Fruit fly (Drosophila melanogaster): Measurements from ENCODE around the gene Atxn7.
A peak's percentile ranks its signal among the peaks of the same experiment; 100 is the strongest.

Gene Atxn7

dm6 chr2L:2373818-2374746, 1.6 kb upstream of the Atxn7 start, which contains the start of the genes CG3609 and CG15390:
TSS of gene CG3609 (minus strand) at chr2L:2374627.
TSS of gene CG15390 (plus strand) at chr2L:2374713.
- TF ChIP-seq Eip74EF (GFP tag; optimal IDR thresholded peaks at IDR 0.05) (peak in 1 of 2 experiments; percentile 75), corto (GFP tag; optimal IDR thresholded peaks at IDR 0.05) (peak; percentile 51), CG31388 (GFP tag; optimal IDR thresholded peaks at IDR 0.05) (peak; percentile 76), CG31224 (GFP tag; IDR thresholded peaks at IDR 0.05) (peak; percentile 70), CG42726 (GFP tag; IDR thresholded peaks at IDR 0.05; ENCODE audit: partially characterized antibody) (no peak), ERR (GFP tag; optimal IDR thresholded peaks at IDR 0.05) (peak; percentile 91), CG11560 (tag; IDR thresholded peaks at IDR 0.05) (peak; percentile 68), bigmax (GFP tag; optimal IDR thresholded peaks at IDR 0.05) (no peak), Hr78 (GFP tag; optimal IDR thresholded peaks at IDR 0.05) (peak in 1 of 2 experiments; percentile 39), CG3065 (GFP tag; optimal IDR thresholded peaks at IDR 0.05) (peak; percentile 59), CG10321 (GFP tag; IDR thresholded peaks at IDR 0.05) (0 out of 2 replicates have a peak, but pooled peaks have one; percentile 13), NK7.1 (GFP tag; optimal IDR thresholded peaks at IDR 0.05) (peak; percentile 83), dmrt99B (tag; optimal IDR thresholded peaks at IDR 0.05) (peak; percentile 63), Trl (optimal IDR thresholded peaks at IDR 0.05) (peak in 1 of 2 experiments; percentile 39), Trl (GFP tag; optimal IDR thresholded peaks at IDR 0.05) (peak; percentile 92), CG10979 (tag; optimal IDR thresholded peaks at IDR 0.05) (peak; percentile 64), B-H2 (GFP tag; optimal IDR thresholded peaks at IDR 0.05) (peak; percentile 98), Mad (GFP tag; optimal IDR thresholded peaks at IDR 0.05) (peak; percentile 83), bsh (GFP tag; optimal IDR thresholded peaks at IDR 0.05) (peak; percentile 68 to 79), chm (GFP tag; IDR thresholded peaks at IDR 0.05) (peak; percentile 90), Atf6 (GFP tag; IDR thresholded peaks at IDR 0.05) (peak; percentile 80), onecut (GFP tag; IDR thresholded peaks at IDR 0.05) (peak; percentile 72), CG13287 (GFP tag; IDR thresholded peaks at IDR 0.05; ENCODE audit: partially characterized antibody) (peak; percentile 57), lbe (GFP tag; optimal IDR thresholded peaks at IDR 0.05) (peak; percentile 84), CG11695 (GFP tag; IDR thresholded peaks at IDR 0.05) (peak; percentile 65), CG6254 (GFP tag; optimal IDR thresholded peaks at IDR 0.05) (peak; percentile 22), bbx (GFP tag; IDR thresholded peaks at IDR 0.05; ENCODE audit: partially characterized antibody) (peak; percentile 40; the same call in 1 of the 2 replicates), CG6854 (GFP tag; optimal IDR thresholded peaks at IDR 0.05) (peak; percentile 14), CG12155 (GFP tag; optimal IDR thresholded peaks at IDR 0.05) (peak; percentile 86), amos (GFP tag; IDR thresholded peaks at IDR 0.05; ENCODE audit: partially characterized antibody) (peak; percentile 40; the same call in 1 of the 2 replicates), grau (tag; optimal IDR thresholded peaks at IDR 0.05) (peak; percentile 74), row (GFP tag; IDR thresholded peaks at IDR 0.05) (peak; percentile 98), CG6765 (GFP tag; optimal IDR thresholded peaks at IDR 0.05) (no peak), HLH3B (GFP tag; IDR thresholded peaks at IDR 0.05) (peak; percentile 76), CG1602 (GFP tag; optimal IDR thresholded peaks at IDR 0.05) (peak; percentile 57), Drgx (GFP tag; IDR thresholded peaks at IDR 0.05) (peak; percentile 69), CG8765 (GFP tag; IDR thresholded peaks at IDR 0.05) (peak; percentile 72), CG16863 (GFP tag; optimal IDR thresholded peaks at IDR 0.05) (peak; percentile 84), CG17912 (GFP tag; optimal IDR thresholded peaks at IDR 0.05) (peak; percentile 78), yki (optimal IDR thresholded peaks at IDR 0.05) (no peak), CG2889 (GFP tag; IDR thresholded peaks at IDR 0.05) (peak; percentile 50; the same call in 1 of the 3 replicates), CG12744 (GFP tag; optimal IDR thresholded peaks at IDR 0.05) (peak; percentile 86), Fer2 (tag; optimal IDR thresholded peaks at IDR 0.05) (peak; percentile 42), CG34422 (GFP tag; IDR thresholded peaks at IDR 0.05) (peak; percentile 85), ci (GFP tag; IDR thresholded peaks at IDR 0.05) (peak; percentile 92), Hr39 (optimal IDR thresholded peaks at IDR 0.05) (no peak), Dfd (GFP tag; optimal IDR thresholded peaks at IDR 0.05) (no peak), CTCF (GFP tag; optimal IDR thresholded peaks at IDR 0.05) (no peak), cg (GFP tag; optimal IDR thresholded peaks at IDR 0.05) (peak; percentile 52)

All from whole organism, embryonic.